Worm (Caenorhabditis elegans) whole organism, young adult: Measurements from ENCODE around the gene rpt-2.

Source experiments
- athp-1 ChIP-seq: sonication (generic microtip); optimal IDR thresholded peaks from 2 replicates; lab custom pipeline; 2017; ENCODE audit warnings: mild to moderate bottlenecking, missing genetic modification characterization, missing compliant biosample characterization
- ceh-79 ChIP-seq: sonication (generic microtip); optimal IDR thresholded peaks from 2 replicates; lab custom pipeline; 2017; ENCODE audit warnings: mild to moderate bottlenecking, missing genetic modification characterization, missing compliant biosample characterization
- him-1 ChIP-seq: sonication (generic microtip); optimal IDR thresholded peaks from 2 replicates; lab custom pipeline; 2016; ENCODE audit warnings: missing genotype, missing genetic modification reagents, missing genetic modification characterization, missing compliant biosample characterization
- lin-35 ChIP-seq, 3 experiments: fragments of 150-350 bp in 2 of 3; sonication (generic microtip) in 1 of 3; optimal IDR thresholded peaks; 2 replicates each; lab custom pipeline; 2014 to 2018; ENCODE audit warnings: missing biosample characterization in 3 of 3, missing genetic modification characterization in 3 of 3, missing genetic modification reagents in 3 of 3
- mes-4 ChIP-seq: sonication (generic microtip); optimal IDR thresholded peaks from 2 replicates; lab custom pipeline; 2016; ENCODE audit warnings: missing genotype, missing genetic modification characterization, missing compliant biosample characterization
- nfya-2 ChIP-seq: fragments of 200-800 bp; sonication (Bioruptor generic); IDR thresholded peaks from 2 replicates; pipeline ENCODE4 v1.3.6; 2022; ENCODE audit warnings: missing genetic modification reagents, missing genetic modification characterization, missing compliant biosample characterization
- nhr-80 ChIP-seq: sonication (generic microtip); optimal IDR thresholded peaks from 2 replicates; lab custom pipeline; 2016; ENCODE audit warnings: missing genetic modification characterization, missing compliant biosample characterization
- ztf-25 ChIP-seq: fragments of 200-800 bp; sonication (Bioruptor generic); IDR thresholded peaks from 2 replicates; pipeline ENCODE4 v1.3.6; 2022; ENCODE audit warnings: missing genetic modification reagents, missing genetic modification characterization, missing compliant biosample characterization
- ztf-28 ChIP-seq: fragments of 200-800 bp; sonication (Bioruptor generic); IDR thresholded peaks from 2 replicates; pipeline ENCODE4 v1.3.6; 2022; ENCODE audit warnings: missing genetic modification reagents, missing genetic modification characterization, missing compliant biosample characterization

DNA sequence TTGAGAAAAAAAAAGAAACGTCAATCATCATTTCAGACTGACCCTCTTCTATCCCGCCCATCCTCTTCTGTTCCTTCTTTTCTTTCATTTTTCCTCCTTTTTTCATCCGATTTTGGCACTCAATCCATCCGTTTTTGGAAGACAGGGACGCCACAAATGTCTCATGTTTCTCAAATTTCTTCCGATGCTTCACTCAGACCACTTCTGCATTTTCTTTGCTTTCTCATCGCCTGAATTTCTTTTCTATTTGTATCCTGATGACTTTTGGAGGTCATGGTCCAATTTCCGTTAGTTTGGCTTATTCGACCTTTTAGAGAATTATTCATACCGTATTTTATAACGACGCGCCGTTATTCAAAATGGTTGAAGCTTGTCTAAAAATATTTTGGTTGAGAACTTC lies 44.9 kb downstream of the rpt-2 start:
- TF ChIP-seq nhr-80 (no peak), him-1 (tag; lab: Kevin White, UChicago) (no peak), ztf-25 (GFP tag; lab: Robert Waterston, UW) (no peak), nfya-2 (GFP tag; lab: Robert Waterston, UW) (no peak), ceh-79 (tag; lab: Kevin White, UChicago) (no peak), lin-35 (GFP tag; optimal IDR thresholded peaks at IDR 0.05; lab: Kevin White, UChicago) (no peak), ztf-28 (GFP tag; lab: Robert Waterston, UW) (no peak), athp-1 (no peak), mes-4 (tag; lab: Kevin White, UChicago) (no peak)
